Worm (Caenorhabditis elegans) whole organism, young adult: Measurements from ENCODE around the gene grl-27.

Source experiments
- C17E4.6 ChIP-seq: fragments of 200-800 bp; sonication (Bioruptor generic); IDR thresholded peaks from 2 replicates; pipeline ENCODE4 v1.3.6; 2022; ENCODE audit warnings: missing genetic modification reagents, missing genetic modification characterization, missing compliant biosample characterization
- D2030.7 ChIP-seq: fragments of 200-800 bp; sonication (Bioruptor generic); IDR thresholded peaks from 2 replicates; pipeline ENCODE4 v1.3.6; 2022; ENCODE audit warnings: missing genetic modification reagents, missing genetic modification characterization, missing compliant biosample characterization
- F23B12.7 ChIP-seq: sonication (generic microtip); optimal IDR thresholded peaks from 2 replicates; lab custom pipeline; 2017; ENCODE audit warnings: missing genetic modification characterization, mild to moderate bottlenecking, missing compliant biosample characterization, antibody characterized with exemption, moderate library complexity; ENCODE audit not compliant: insufficient read depth
- F33H1.4 ChIP-seq: fragments of 200-800 bp; sonication (Bioruptor generic); IDR thresholded peaks from 2 replicates; pipeline ENCODE4 v1.3.6; 2022; ENCODE audit warnings: missing genetic modification reagents, missing genetic modification characterization, missing compliant biosample characterization
- F57C9.4 ChIP-seq: sonication (generic microtip); optimal IDR thresholded peaks from 2 replicates; lab custom pipeline; 2017; ENCODE audit warnings: mild to moderate bottlenecking, missing genetic modification characterization, missing compliant biosample characterization
- K12H6.12 ChIP-seq: fragments of 200-800 bp; sonication (Bioruptor generic); optimal IDR thresholded peaks from 2 replicates; lab custom pipeline; 2018; ENCODE audit warnings: mild to moderate bottlenecking, missing genetic modification characterization, missing compliant biosample characterization
- Y53G8AR.9 ChIP-seq: fragments of 200-800 bp; sonication (Bioruptor generic); conservative IDR thresholded peaks from 2 replicates; pipeline ENCODE4 v1.3.6; 2022; ENCODE audit warnings: missing genetic modification reagents, missing genetic modification characterization, missing compliant biosample characterization
- Y56A3A.18 ChIP-seq: fragments of 200-800 bp; sonication (Bioruptor generic); IDR thresholded peaks from 2 replicates; pipeline ENCODE4 v1.3.6; 2022; ENCODE audit warnings: missing genetic modification reagents, missing genetic modification characterization, missing compliant biosample characterization
- Y79H2A.3 ChIP-seq: fragments of 200-800 bp; sonication (Bioruptor generic); conservative IDR thresholded peaks from 2 replicates; pipeline ENCODE4 v1.3.6; 2022; ENCODE audit warnings: missing genetic modification reagents, missing genetic modification characterization, missing compliant biosample characterization
- Y95B8A.8 ChIP-seq: fragments of 200-800 bp; sonication (Bioruptor generic); IDR thresholded peaks from 2 replicates; pipeline ENCODE4 v1.3.6; 2022; ENCODE audit warnings: missing genetic modification reagents, missing genetic modification characterization, missing compliant biosample characterization
- ama-1 ChIP-seq, 3 experiments: fragments of 150-350 bp in 1 of 3; sonication (generic microtip) in 2 of 3; optimal IDR thresholded peaks; 2 replicates each; lab custom pipeline; 2014 to 2018; ENCODE audit warnings: missing biosample characterization in 2 of 3, missing genetic modification characterization in 2 of 3, missing genetic modification reagents in 2 of 3
- bed-1 ChIP-seq: fragments of 200-800 bp; sonication (Bioruptor generic); IDR thresholded peaks from 2 replicates; pipeline ENCODE4 v1.3.6; 2022; ENCODE audit warnings: missing genetic modification reagents, missing genetic modification characterization, missing compliant biosample characterization
- bed-2 ChIP-seq: fragments of 200-800 bp; sonication (Bioruptor generic); IDR thresholded peaks from 2 replicates; pipeline ENCODE4 v1.3.6; 2022; ENCODE audit warnings: missing genetic modification reagents, missing genetic modification characterization, missing compliant biosample characterization
- ceh-100 ChIP-seq: fragments of 200-800 bp; sonication (Bioruptor generic); IDR thresholded peaks from 2 replicates; pipeline ENCODE4 v1.3.6; 2022; ENCODE audit warnings: missing genetic modification reagents, missing genetic modification characterization, missing compliant biosample characterization
- ceh-27 ChIP-seq: fragments of 200-800 bp; sonication (Bioruptor generic); optimal IDR thresholded peaks from 2 replicates; lab custom pipeline; 2018; ENCODE audit warnings: mild to moderate bottlenecking, missing genetic modification characterization, moderate library complexity, missing compliant biosample characterization
- ceh-79 ChIP-seq: sonication (generic microtip); optimal IDR thresholded peaks from 2 replicates; lab custom pipeline; 2017; ENCODE audit warnings: mild to moderate bottlenecking, missing genetic modification characterization, missing compliant biosample characterization
- dox-1 ChIP-seq: fragments of 200-800 bp; sonication (Bioruptor generic); IDR thresholded peaks from 2 replicates; pipeline ENCODE4 v1.3.6; 2022; ENCODE audit warnings: missing genetic modification reagents, missing genetic modification characterization, missing compliant biosample characterization
- egl-44 ChIP-seq: fragments of 200-800 bp; sonication (Bioruptor generic); IDR thresholded peaks from 2 replicates; pipeline ENCODE4 v1.3.6; 2022; ENCODE audit warnings: missing genetic modification reagents, missing genetic modification characterization, missing compliant biosample characterization
- ets-4 ChIP-seq: fragments of 200-800 bp; sonication (Bioruptor generic); optimal IDR thresholded peaks from 2 replicates; lab custom pipeline; 2018; ENCODE audit warnings: mild to moderate bottlenecking, missing genetic modification characterization, missing compliant biosample characterization
- hlh-12 ChIP-seq: sonication (generic microtip); optimal IDR thresholded peaks from 2 replicates; lab custom pipeline; 2016; ENCODE audit warnings: missing genetic modification characterization, missing compliant biosample characterization
- hlh-26 ChIP-seq: fragments of 200-800 bp; sonication (Bioruptor generic); conservative IDR thresholded peaks from 2 replicates; pipeline ENCODE4 v1.3.6; 2022; ENCODE audit warnings: missing genetic modification reagents, missing genetic modification characterization, missing compliant biosample characterization
- hrde-1 ChIP-seq: sonication (generic microtip); optimal IDR thresholded peaks from 2 replicates; lab custom pipeline; 2016; ENCODE audit warnings: missing genetic modification characterization, mild to moderate bottlenecking, missing compliant biosample characterization, moderate library complexity, missing genotype, missing genetic modification reagents, borderline replicate concordance
- lin-26 ChIP-seq: fragments of 200-800 bp; sonication (Bioruptor generic); IDR thresholded peaks from 2 replicates; pipeline ENCODE4 v1.3.6; 2022; ENCODE audit warnings: missing genetic modification reagents, missing genetic modification characterization, missing compliant biosample characterization
- lsl-1 ChIP-seq: fragments of 200-800 bp; sonication (Bioruptor generic); optimal IDR thresholded peaks from 2 replicates; lab custom pipeline; 2018; ENCODE audit warnings: mild to moderate bottlenecking, missing genetic modification characterization, moderate library complexity, missing compliant biosample characterization
- lsy-27 ChIP-seq: sonication (generic microtip); optimal IDR thresholded peaks from 2 replicates; lab custom pipeline; 2017; ENCODE audit warnings: missing genetic modification characterization, mild to moderate bottlenecking, missing compliant biosample characterization, antibody characterized with exemption, missing genotype, borderline replicate concordance; ENCODE audit not compliant: insufficient read depth
- madf-6 ChIP-seq: fragments of 200-800 bp; sonication (Bioruptor generic); IDR thresholded peaks from 2 replicates; pipeline ENCODE4 v1.3.6; 2022; ENCODE audit warnings: missing genetic modification reagents, missing genetic modification characterization, missing compliant biosample characterization
- madf-8 ChIP-seq: fragments of 200-800 bp; sonication (Bioruptor generic); conservative IDR thresholded peaks from 2 replicates; pipeline ENCODE4 v1.3.6; 2022; ENCODE audit warnings: missing genetic modification reagents, missing genetic modification characterization, missing compliant biosample characterization
- mxl-1 ChIP-seq: sonication (generic microtip); optimal IDR thresholded peaks from 2 replicates; lab custom pipeline; 2016; ENCODE audit warnings: missing genetic modification characterization, missing compliant biosample characterization
- nfya-1 ChIP-seq: sonication (generic microtip); optimal IDR thresholded peaks from 2 replicates; lab custom pipeline; 2017; ENCODE audit warnings: antibody characterized with exemption, missing compliant biosample characterization, missing genetic modification characterization, borderline replicate concordance; ENCODE audit not compliant: insufficient read depth
- nfyb-1 ChIP-seq: fragments of 200-800 bp; sonication (Bioruptor generic); IDR thresholded peaks from 2 replicates; pipeline ENCODE4 v1.3.6; 2022; ENCODE audit warnings: missing genetic modification reagents, missing genetic modification characterization, missing compliant biosample characterization
- nhr-120 ChIP-seq: fragments of 200-800 bp; sonication (Bioruptor generic); IDR thresholded peaks from 2 replicates; pipeline ENCODE4 v1.3.6; 2022; ENCODE audit warnings: missing genetic modification characterization, missing compliant biosample characterization
- nhr-179 ChIP-seq: sonication (generic microtip); optimal IDR thresholded peaks from 2 replicates; lab custom pipeline; 2016; ENCODE audit warnings: mild to moderate bottlenecking, missing genetic modification characterization, missing compliant biosample characterization
- nhr-80 ChIP-seq: sonication (generic microtip); optimal IDR thresholded peaks from 2 replicates; lab custom pipeline; 2016; ENCODE audit warnings: missing genetic modification characterization, missing compliant biosample characterization
- nhr-90 ChIP-seq: sonication (generic microtip); optimal IDR thresholded peaks from 2 replicates; lab custom pipeline; 2016; ENCODE audit warnings: missing genotype, mild to moderate bottlenecking, missing genetic modification characterization, missing compliant biosample characterization
- rec-8 ChIP-seq, 2 experiments: sonication (generic microtip); optimal IDR thresholded peaks; 2 replicates each; lab custom pipeline; 2016; ENCODE audit warnings: mild to moderate bottlenecking in 2 of 2, missing genetic modification characterization in 2 of 2, missing genetic modification reagents in 2 of 2, missing genotype in 2 of 2, missing biosample characterization in 1 of 2, missing compliant biosample characterization in 1 of 2, moderate library complexity in 1 of 2
- repo-1 ChIP-seq: sonication (generic microtip); optimal IDR thresholded peaks from 2 replicates; lab custom pipeline; 2017; ENCODE audit warnings: mild to moderate bottlenecking, missing genetic modification characterization, missing compliant biosample characterization
- sdz-38 ChIP-seq: sonication (generic microtip); optimal IDR thresholded peaks from 2 replicates; lab custom pipeline; 2016; ENCODE audit warnings: missing genotype, missing genetic modification characterization, missing compliant biosample characterization
- snpc-3.4 ChIP-seq: sonication (generic microtip); optimal IDR thresholded peaks from 2 replicates; lab custom pipeline; 2017; ENCODE audit warnings: missing genetic modification characterization, mild to moderate bottlenecking, missing compliant biosample characterization, antibody characterized with exemption, moderate library complexity, missing genotype, missing genetic modification reagents
- somi-1 ChIP-seq: fragments of 200-800 bp; sonication (Bioruptor generic); optimal IDR thresholded peaks from 2 replicates; lab custom pipeline; 2018; ENCODE audit warnings: mild to moderate bottlenecking, missing genetic modification characterization, missing compliant biosample characterization
- unc-130 ChIP-seq: sonication (generic microtip); optimal IDR thresholded peaks from 2 replicates; lab custom pipeline; 2016; ENCODE audit warnings: missing genetic modification reagents, missing genetic modification characterization, missing compliant biosample characterization
- zfh-2 ChIP-seq: fragments of 200-800 bp; sonication (Bioruptor generic); conservative IDR thresholded peaks from 2 replicates; pipeline ENCODE4 v1.3.6; 2022; ENCODE audit warnings: missing genetic modification reagents, missing genetic modification characterization, missing compliant biosample characterization
- ztf-22 ChIP-seq: fragments of 200-800 bp; sonication (Bioruptor generic); optimal IDR thresholded peaks from 2 replicates; lab custom pipeline; 2018; ENCODE audit warnings: mild to moderate bottlenecking, missing genetic modification characterization, moderate library complexity, missing compliant biosample characterization
- ztf-25 ChIP-seq: fragments of 200-800 bp; sonication (Bioruptor generic); IDR thresholded peaks from 2 replicates; pipeline ENCODE4 v1.3.6; 2022; ENCODE audit warnings: missing genetic modification reagents, missing genetic modification characterization, missing compliant biosample characterization
- ztf-28 ChIP-seq: fragments of 200-800 bp; sonication (Bioruptor generic); IDR thresholded peaks from 2 replicates; pipeline ENCODE4 v1.3.6; 2022; ENCODE audit warnings: missing genetic modification reagents, missing genetic modification characterization, missing compliant biosample characterization
- ztf-3 ChIP-seq: fragments of 200-800 bp; sonication (Bioruptor generic); optimal IDR thresholded peaks from 2 replicates; lab custom pipeline; 2018; ENCODE audit warnings: mild to moderate bottlenecking, missing genetic modification characterization, missing compliant biosample characterization

The grl-27 gene

DNA sequence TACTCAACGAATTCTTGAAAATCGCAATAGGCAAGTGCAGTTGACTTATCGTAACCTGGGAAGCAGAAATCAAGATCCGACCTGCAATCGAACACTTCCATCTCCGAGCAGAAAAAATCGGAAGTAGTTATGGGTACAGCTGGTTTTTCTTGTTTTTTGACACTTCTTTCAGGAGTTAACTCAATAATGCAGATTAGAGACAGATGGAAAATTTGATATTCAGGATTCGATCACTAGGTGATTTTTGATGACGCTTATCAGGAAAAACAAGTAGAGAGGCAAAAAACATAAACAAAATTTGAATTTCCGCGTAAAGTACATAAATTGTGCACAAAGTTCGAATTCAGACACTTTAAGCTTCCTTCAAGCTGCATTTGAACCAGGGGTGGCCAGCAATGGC, 26.9 kb downstream of the grl-27 start, which contains the start of gene srw-130:
Gene srw-130, minus strand, starts transcription at position 101 of the 400 bp plus-strand sequence.
- no peak for TF ChIP-seq nhr-120 (GFP tag; lab: Robert Waterston, UW)
- TF ChIP-seq F57C9.4 (tag; lab: Kevin White, UChicago): no peak
- TF ChIP-seq nfyb-1 (GFP tag; lab: Robert Waterston, UW): no peak
- TF ChIP-seq madf-6 (GFP tag; lab: Robert Waterston, UW): no peak
- no peak for TF ChIP-seq Y53G8AR.9 (GFP tag; lab: Robert Waterston, UW)
- no peak for TF ChIP-seq somi-1
- no peak for TF ChIP-seq rec-8 (tag; optimal IDR thresholded peaks at IDR 0.05; lab: Kevin White, UChicago)
- no peak for TF ChIP-seq lsy-27 (tag; lab: Kevin White, UChicago)
- no peak for TF ChIP-seq ceh-100 (GFP tag; lab: Robert Waterston, UW)
- no peak for TF ChIP-seq D2030.7
- TF ChIP-seq ceh-27 (GFP tag; lab: Kevin White, UChicago): no peak
- no peak for TF ChIP-seq hlh-12 (tag; lab: Kevin White, UChicago)
- no peak for TF ChIP-seq ama-1 (optimal IDR thresholded peaks at IDR 0.05; lab: Kevin White, UChicago)
- no peak for TF ChIP-seq ama-1 (GFP tag; optimal IDR thresholded peaks at IDR 0.05; lab: Kevin White, UChicago)
- no peak for TF ChIP-seq hlh-26
- TF ChIP-seq repo-1 (tag; lab: Kevin White, UChicago): no peak
- no peak for TF ChIP-seq mxl-1

DNA sequence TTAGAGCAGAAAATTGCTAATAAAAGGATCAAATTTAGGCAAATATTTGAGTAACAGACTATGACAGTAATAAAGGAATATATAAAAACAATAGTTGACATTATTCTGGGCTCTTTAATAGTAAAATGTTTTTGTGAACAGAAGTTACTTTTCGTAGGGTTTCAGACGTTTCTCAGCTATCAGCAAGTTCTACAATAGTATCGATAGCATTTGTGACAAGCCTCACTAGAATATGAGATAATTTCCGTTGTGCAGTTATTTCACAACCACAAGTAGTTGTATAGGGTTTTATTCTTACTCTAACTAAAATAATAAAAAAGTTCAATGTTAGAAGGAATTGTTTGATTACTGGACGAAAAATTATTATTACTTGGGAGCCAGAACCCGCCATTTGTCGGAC, 29.1 kb downstream of the grl-27 start, which contains the start of gene srbc-68:
Gene srbc-68, minus strand, starts transcription at position 101 of the 400 bp plus-strand sequence.
- TF ChIP-seq ztf-22 (GFP tag; lab: Kevin White, UChicago) (no peak), nhr-179 (no peak), mxl-1 (no peak), snpc-3.4 (tag; lab: Kevin White, UChicago) (no peak), Y95B8A.8 (GFP tag; lab: Robert Waterston, UW) (no peak), bed-1 (GFP tag; lab: Robert Waterston, UW) (no peak), sdz-38 (no peak), egl-44 (no peak), ztf-25 (GFP tag; lab: Robert Waterston, UW) (no peak), Y79H2A.3 (GFP tag; lab: Robert Waterston, UW) (no peak), ztf-3 (GFP tag; lab: Kevin White, UChicago) (no peak), madf-8 (GFP tag; lab: Robert Waterston, UW) (no peak), hrde-1 (tag; lab: Kevin White, UChicago) (no peak)

DNA sequence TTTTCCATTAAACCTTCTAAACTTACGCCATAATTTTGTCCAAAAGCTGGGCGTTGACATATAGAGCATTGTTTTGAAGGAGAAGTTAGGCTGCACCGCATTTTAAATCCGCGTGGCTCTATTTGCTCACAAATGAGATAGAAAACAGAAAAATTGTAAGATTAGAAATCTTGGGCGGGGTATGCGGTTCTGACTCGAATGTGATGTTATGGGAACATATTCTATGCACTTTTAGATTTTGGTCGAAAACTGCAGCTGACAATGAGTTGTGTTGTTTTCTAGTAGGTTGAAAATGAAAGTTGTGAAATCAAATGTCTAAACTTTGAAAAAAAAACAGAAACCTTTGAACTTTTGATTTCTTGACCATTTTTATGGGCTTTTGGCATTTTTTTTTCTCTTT, 32.3 kb downstream of the grl-27 start, which contains the start of gene nhr-222:
Gene nhr-222, minus strand, starts transcription at position 101 of the 400 bp plus-strand sequence.
- TF ChIP-seq C17E4.6 (GFP tag; lab: Robert Waterston, UW) (no peak), nhr-90 (no peak), bed-2 (GFP tag; lab: Robert Waterston, UW) (no peak), F23B12.7 (no peak), ztf-3 (GFP tag; lab: Kevin White, UChicago) (no peak), lsl-1 (GFP tag; lab: Kevin White, UChicago) (no peak)

DNA sequence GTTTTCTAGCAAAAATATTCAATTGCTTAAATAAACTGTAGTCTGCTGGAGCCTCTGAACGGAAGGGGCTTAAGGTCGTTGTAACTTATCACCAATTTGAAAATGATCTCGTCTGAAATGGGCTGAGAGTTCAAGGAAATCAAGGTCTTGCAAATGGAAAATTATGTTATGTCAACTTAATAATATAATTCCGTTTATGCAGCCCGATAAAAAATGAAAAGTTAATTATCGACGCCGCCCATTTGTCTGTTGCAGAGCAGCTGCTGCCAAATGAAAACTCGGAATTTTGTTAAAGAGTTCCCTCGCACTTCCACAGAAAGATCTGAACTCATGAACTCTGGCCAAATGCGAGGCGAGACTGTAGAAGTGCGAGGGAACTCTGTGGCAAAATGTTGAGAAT, 34.5 kb downstream of the grl-27 start, which contains the start of gene srbc-67:
Gene srbc-67, minus strand, starts transcription at position 101 of the 400 bp plus-strand sequence.
- no peak for TF ChIP-seq zfh-2 (GFP tag; lab: Robert Waterston, UW)
- TF ChIP-seq ets-4 (GFP tag; lab: Kevin White, UChicago): no peak
- no peak for TF ChIP-seq F33H1.4
- no peak for TF ChIP-seq ceh-79
- no peak for TF ChIP-seq Y56A3A.18
- no peak for TF ChIP-seq lin-26 (GFP tag; lab: Robert Waterston, UW)
- TF ChIP-seq dox-1: no peak
- TF ChIP-seq nhr-80: no peak
- TF ChIP-seq ztf-28 (GFP tag; lab: Robert Waterston, UW): no peak
- TF ChIP-seq unc-130 (GFP tag; lab: Kevin White, UChicago): no peak
- TF ChIP-seq K12H6.12 (tag; lab: Kevin White, UChicago): no peak
- TF ChIP-seq nfya-1 (tag; lab: Kevin White, UChicago): no peak
